Fruit fly (Drosophila melanogaster) whole organism, embryonic: ENCODE data around the gene CG15027.
A peak's percentile ranks its signal among the peaks of the same experiment; 100 is the strongest.

Experiments used
- ATbp ChIP-seq: fragments of 200-800 bp; sonication (Bioruptor generic); optimal IDR thresholded peaks from 2 replicates; lab custom pipeline; 2017; ENCODE audit warnings: missing biosample characterization, mild to moderate bottlenecking, missing genetic modification characterization, missing genetic modification reagents
- Aef1 ChIP-seq: fragments of 200-800 bp; sonication (Bioruptor generic); IDR thresholded peaks from 3 replicates; pipeline ENCODE4 v1.3.6; 2022; ENCODE audit warnings: missing biosample characterization, missing genetic modification characterization
- B-H2 ChIP-seq: fragments of 200-800 bp; sonication (Bioruptor generic); optimal IDR thresholded peaks from 2 replicates; lab custom pipeline; 2018; ENCODE audit warnings: missing biosample characterization, mild to moderate bottlenecking, missing genetic modification characterization
- CG10147 ChIP-seq: fragments of 200-800 bp; sonication (Bioruptor generic); optimal IDR thresholded peaks from 2 replicates; lab custom pipeline; 2019; ENCODE audit warnings: missing biosample characterization, mild to moderate bottlenecking, missing genetic modification characterization, moderate library complexity
- CG11723 ChIP-seq: fragments of 200-800 bp; sonication (Bioruptor generic); optimal IDR thresholded peaks from 2 replicates; lab custom pipeline; 2017; ENCODE audit warnings: missing biosample characterization, mild to moderate bottlenecking, missing genetic modification characterization
- CG15479 ChIP-seq: fragments of 200-800 bp; sonication (Bioruptor generic); optimal IDR thresholded peaks from 3 replicates; lab custom pipeline; 2019; ENCODE audit warnings: missing biosample characterization, mild to moderate bottlenecking, missing genetic modification characterization, moderate library complexity
- CG17385 ChIP-seq: fragments of 200-800 bp; sonication (Bioruptor generic); optimal IDR thresholded peaks from 3 replicates; lab custom pipeline; 2018; ENCODE audit warnings: missing biosample characterization, mild to moderate bottlenecking, missing genetic modification characterization
- CG1792 ChIP-seq: fragments of 200-800 bp; sonication (Bioruptor generic); optimal IDR thresholded peaks from 2 replicates; lab custom pipeline; 2016; ENCODE audit warnings: missing biosample characterization, missing genetic modification characterization
- CG31224 ChIP-seq: fragments of 200-800 bp; sonication (Bioruptor generic); IDR thresholded peaks from 2 replicates; pipeline ENCODE4 v1.3.6; 2022; ENCODE audit warnings: missing biosample characterization, missing genetic modification characterization
- CG31388 ChIP-seq: fragments of 200-800 bp; sonication (Bioruptor generic); optimal IDR thresholded peaks from 2 replicates; lab custom pipeline; 2016; ENCODE audit warnings: missing biosample characterization, missing genetic modification characterization
- CG32532 ChIP-seq: fragments of 200-800 bp; sonication (Bioruptor generic); IDR thresholded peaks from 2 replicates; pipeline ENCODE4 v1.3.6; 2022; ENCODE audit warnings: missing biosample characterization, missing genetic modification characterization
- CG33213 ChIP-seq: fragments of 200-800 bp; sonication (Bioruptor generic); optimal IDR thresholded peaks from 3 replicates; lab custom pipeline; 2016; ENCODE audit warnings: missing biosample characterization, missing genetic modification characterization
- CG3726 ChIP-seq: fragments of 200-800 bp; sonication (Bioruptor generic); IDR thresholded peaks from 3 replicates; pipeline ENCODE4, ENCODE4 v1.3.6; 2022; ENCODE audit warnings: missing biosample characterization, missing genetic modification characterization
- CG4707 ChIP-seq: fragments of 200-800 bp; sonication (Bioruptor generic); optimal IDR thresholded peaks from 2 replicates; lab custom pipeline; 2018; ENCODE audit warnings: missing biosample characterization, mild to moderate bottlenecking, missing genetic modification characterization, moderate library complexity
- CG4730 ChIP-seq: fragments of 200-800 bp; sonication (Bioruptor generic); IDR thresholded peaks from 2 replicates; pipeline ENCODE4 v1.3.6; 2022; ENCODE audit warnings: missing biosample characterization, missing genetic modification characterization
- CG6689 ChIP-seq: fragments of 200-800 bp; sonication (Bioruptor generic); IDR thresholded peaks from 2 replicates; pipeline ENCODE4 v1.3.6; 2022; ENCODE audit warnings: missing biosample characterization, missing genetic modification characterization
- CG6854 ChIP-seq: fragments of 200-800 bp; sonication (Bioruptor generic); optimal IDR thresholded peaks from 3 replicates; lab custom pipeline; 2017; ENCODE audit warnings: missing biosample characterization, mild to moderate bottlenecking, missing genetic modification characterization
- CG7963 ChIP-seq: fragments of 200-800 bp; sonication (Bioruptor generic); IDR thresholded peaks from 3 replicates; pipeline ENCODE4 v1.3.6; 2022; ENCODE audit warnings: missing biosample characterization, missing genetic modification characterization; ENCODE audit not compliant: partially characterized antibody
- CG8089 ChIP-seq: fragments of 200-800 bp; sonication (Bioruptor generic); optimal IDR thresholded peaks from 3 replicates; lab custom pipeline; 2016; ENCODE audit warnings: missing biosample characterization, missing genetic modification characterization
- CG8944 ChIP-seq: fragments of 200-800 bp; sonication (Bioruptor generic); optimal IDR thresholded peaks from 3 replicates; lab custom pipeline; 2016; ENCODE audit warnings: missing biosample characterization, missing genetic modification characterization
- Camta ChIP-seq: fragments of 200-800 bp; sonication (Bioruptor generic); optimal IDR thresholded peaks from 2 replicates; lab custom pipeline; 2016; ENCODE audit warnings: missing biosample characterization, missing genetic modification characterization
- Chrac-16 ChIP-seq: fragments of 200-800 bp; sonication (Bioruptor generic); optimal IDR thresholded peaks from 3 replicates; lab custom pipeline; 2016; ENCODE audit warnings: missing biosample characterization, missing genetic modification characterization
- Dek ChIP-seq: fragments of 200-800 bp; sonication (Bioruptor generic); optimal IDR thresholded peaks from 3 replicates; lab custom pipeline; 2019; ENCODE audit warnings: missing biosample characterization, mild to moderate bottlenecking, missing genetic modification characterization, moderate library complexity
- Fer3 ChIP-seq: fragments of 200-800 bp; sonication (Bioruptor generic); optimal IDR thresholded peaks from 2 replicates; lab custom pipeline; 2018; ENCODE audit warnings: missing biosample characterization, mild to moderate bottlenecking, missing genetic modification characterization, moderate library complexity
- Hr78 ChIP-seq, 2 experiments: fragments of 200-800 bp in 1 of 2; fragments of >200 bp in 1 of 2; sonication (Bioruptor generic) in 1 of 2; optimal IDR thresholded peaks; 2 replicates each; lab custom pipeline; 2017 to 2019; ENCODE audit warnings: missing biosample characterization in 2 of 2, missing genetic modification characterization in 2 of 2, mild to moderate bottlenecking in 1 of 2, moderate library complexity in 1 of 2
- Kr ChIP-seq: fragments of 200-800 bp; sonication (Bioruptor generic); optimal IDR thresholded peaks from 2 replicates; lab custom pipeline; 2017; ENCODE audit warnings: missing biosample characterization, mild to moderate bottlenecking, missing genetic modification characterization
- Lpt ChIP-seq: fragments of >200 bp; optimal IDR thresholded peaks from 2 replicates; lab custom pipeline; 2018; ENCODE audit warnings: missing biosample characterization, missing genetic modification characterization
- MESR4 ChIP-seq: fragments of 200-800 bp; sonication (Bioruptor generic); optimal IDR thresholded peaks from 2 replicates; lab custom pipeline; 2018; ENCODE audit warnings: missing biosample characterization, mild to moderate bottlenecking, missing genetic modification characterization, moderate library complexity
- Max ChIP-seq: fragments of 200-800 bp; sonication (Bioruptor generic); optimal IDR thresholded peaks from 2 replicates; lab custom pipeline; 2016; ENCODE audit warnings: missing biosample characterization, mild to moderate bottlenecking, missing genetic modification characterization
- Rx ChIP-seq: fragments of 200-800 bp; sonication (Bioruptor generic); IDR thresholded peaks from 2 replicates; pipeline ENCODE4 v1.3.6; 2022; ENCODE audit warnings: missing biosample characterization, missing genetic modification characterization
- Stat92E ChIP-seq, 3 experiments: fragments of >200 bp in 2 of 3; fragments of 200-800 bp in 1 of 3; sonication (Bioruptor generic) in 1 of 3; optimal IDR thresholded peaks; 2 replicates each; lab custom pipeline; 2017 to 2019; ENCODE audit warnings: missing biosample characterization in 3 of 3, missing genetic modification characterization in 3 of 3, mild to moderate bottlenecking in 1 of 3, moderate library complexity in 1 of 3
- Trl ChIP-seq, 3 experiments: fragments of >200 bp in 2 of 3; fragments of 200-800 bp in 1 of 3; sonication (Bioruptor generic) in 1 of 3; optimal IDR thresholded peaks; 2 replicates in 1 of 3; 3 replicates in 2 of 3; lab custom pipeline; 2016 to 2017; ENCODE audit warnings: missing biosample characterization in 1 of 3, missing genetic modification characterization in 1 of 3
- Vsx1 ChIP-seq: fragments of 200-800 bp; sonication (Bioruptor generic); optimal IDR thresholded peaks from 2 replicates; lab custom pipeline; 2017; ENCODE audit warnings: missing biosample characterization, mild to moderate bottlenecking, missing genetic modification characterization, missing genetic modification reagents
- ara ChIP-seq: fragments of 200-800 bp; sonication (Bioruptor generic); IDR thresholded peaks from 2 replicates; pipeline ENCODE4 v1.3.6; 2022; ENCODE audit warnings: missing biosample characterization, missing genetic modification characterization
- ase ChIP-seq: fragments of 200-800 bp; sonication (Bioruptor generic); IDR thresholded peaks from 3 replicates; pipeline ENCODE4 v1.3.6; 2022; ENCODE audit warnings: missing biosample characterization, missing genetic modification characterization
- bsh ChIP-seq, 2 experiments: fragments of 200-800 bp; sonication (Bioruptor generic); optimal IDR thresholded peaks; 2 replicates each; lab custom pipeline; 2017 to 2018; ENCODE audit warnings: mild to moderate bottlenecking in 2 of 2, missing biosample characterization in 2 of 2, missing genetic modification characterization in 2 of 2, moderate library complexity in 1 of 2
- cas ChIP-seq: fragments of 200-800 bp; sonication (Bioruptor generic); IDR thresholded peaks from 2 replicates; pipeline ENCODE4 v1.3.6; 2022; ENCODE audit warnings: missing biosample characterization, missing genetic modification characterization
- ems ChIP-seq: fragments of 200-800 bp; sonication (Bioruptor generic); optimal IDR thresholded peaks from 3 replicates; lab custom pipeline; 2016; ENCODE audit warnings: missing biosample characterization, missing genetic modification characterization
- gce ChIP-seq: fragments of 200-800 bp; sonication (Bioruptor generic); IDR thresholded peaks from 3 replicates; pipeline ENCODE4 v1.3.6; 2022; ENCODE audit warnings: missing biosample characterization, missing genetic modification characterization
- her ChIP-seq: fragments of 200-800 bp; sonication (Bioruptor generic); optimal IDR thresholded peaks from 2 replicates; lab custom pipeline; 2016; ENCODE audit warnings: missing biosample characterization, missing genetic modification characterization
- kah ChIP-seq: fragments of 200-800 bp; sonication (Bioruptor generic); optimal IDR thresholded peaks from 2 replicates; lab custom pipeline; 2018; ENCODE audit warnings: missing biosample characterization, mild to moderate bottlenecking, missing genetic modification characterization
- lmd ChIP-seq: fragments of 200-800 bp; sonication (Bioruptor generic); IDR thresholded peaks from 2 replicates; pipeline ENCODE4 v1.3.6; 2022; ENCODE audit warnings: missing biosample characterization, missing genetic modification characterization
- org-1 ChIP-seq: fragments of 200-800 bp; sonication (Bioruptor generic); optimal IDR thresholded peaks from 2 replicates; lab custom pipeline; 2017; ENCODE audit warnings: missing biosample characterization, missing genetic modification characterization
- pan ChIP-seq, 4 experiments: fragments of >200 bp in 3 of 4; fragments of 200-800 bp in 1 of 4; sonication (Bioruptor generic) in 1 of 4; optimal IDR thresholded peaks in 3 of 4; IDR thresholded peaks in 1 of 4; 2 replicates each; pipeline versions ENCODE4 v1.3.6 to Lab custom; 2017 to 2022; ENCODE audit warnings: missing biosample characterization in 2 of 4, missing genetic modification characterization in 2 of 4, mixed read lengths in 1 of 4
- sens-2 ChIP-seq: fragments of 200-800 bp; sonication (Bioruptor generic); IDR thresholded peaks from 2 replicates; pipeline ENCODE4 v1.3.6; 2022; ENCODE audit warnings: missing biosample characterization, missing genetic modification characterization
- stc ChIP-seq: fragments of 200-800 bp; sonication (Bioruptor generic); IDR thresholded peaks from 2 replicates; pipeline ENCODE4 v1.3.6; 2022; ENCODE audit warnings: missing biosample characterization, missing genetic modification characterization
- yki ChIP-seq: fragments of >200 bp; optimal IDR thresholded peaks from 3 replicates; lab custom pipeline; 2018
- z ChIP-seq: fragments of 200-800 bp; sonication (Bioruptor generic); IDR thresholded peaks from 3 replicates; pipeline ENCODE4 v1.3.6; 2022; ENCODE audit warnings: missing biosample characterization, missing genetic modification characterization

The CG15027 gene

DNA sequence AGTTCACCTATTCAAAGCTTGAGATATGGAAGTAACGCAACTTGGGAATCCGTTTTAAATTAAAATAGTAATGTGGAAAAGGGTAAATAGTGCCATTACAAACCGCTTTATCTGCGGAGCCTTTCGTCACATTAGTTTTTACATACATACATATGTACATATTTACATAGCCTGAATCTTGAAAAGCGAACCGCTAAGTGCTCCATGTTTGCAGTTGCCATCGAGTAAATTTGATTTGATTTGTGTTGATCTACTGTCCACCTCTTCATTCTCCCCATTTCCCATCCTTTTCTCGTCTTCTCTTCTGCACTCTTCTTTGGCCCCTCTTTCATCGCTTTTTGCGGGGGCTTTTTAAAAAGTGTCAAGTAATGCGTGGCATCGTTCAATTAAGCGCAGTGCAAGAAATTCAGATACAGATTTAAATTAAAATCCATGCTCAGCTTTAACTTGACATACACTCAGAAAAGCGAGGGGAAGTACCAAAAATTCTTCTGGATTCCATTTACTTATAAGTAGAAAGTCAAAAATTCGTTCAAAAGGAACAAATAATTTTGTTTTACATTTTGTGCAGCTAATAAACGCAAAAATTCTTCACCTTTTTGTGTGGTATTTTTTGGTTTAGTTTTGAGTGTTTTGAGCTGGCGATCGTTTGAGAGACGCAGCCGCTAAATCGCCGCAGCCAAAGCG, 42.5 kb downstream of the CG15027 start (continued):
- TF ChIP-seq lmd (GFP tag; lab: Robert Waterston, UW), result no peak
- peak; percentile 90 for TF ChIP-seq gce
- TF ChIP-seq Hr78 (GFP tag; optimal IDR thresholded peaks at IDR 0.05; lab: Kevin White, UChicago), result peak in 1 of 2 experiments; percentile 52
- peak; percentile 91 for TF ChIP-seq CG33213
- no peak for TF ChIP-seq Stat92E (GFP tag; optimal IDR thresholded peaks at IDR 0.05; lab: Kevin White, UChicago)
- TF ChIP-seq CG1792, result peak; percentile 94
- no peak for TF ChIP-seq CG15479 (GFP tag; lab: Kevin White, UChicago)
- TF ChIP-seq CG4707, result peak; percentile 93
- no peak for TF ChIP-seq cas (GFP tag; lab: Robert Waterston, UW)
- TF ChIP-seq MESR4 (GFP tag; lab: Kevin White, UChicago), result peak; percentile 14
- peak; percentile 75 for TF ChIP-seq Max (GFP tag; lab: Kevin White, UChicago)
- 0 out of 3 replicates have a peak, but pooled peaks have one; percentile 30 for TF ChIP-seq CG3726 (GFP tag; lab: Robert Waterston, UW)
- peak; percentile 85 for TF ChIP-seq CG11723 (GFP tag; lab: Kevin White, UChicago)
- 0 out of 2 replicates have a peak, but pooled peaks have one; percentile 12 for TF ChIP-seq CG4730 (GFP tag; lab: Robert Waterston, UW)
- peak; percentile 63; the same call in 2 of the 3 replicates for TF ChIP-seq ase (GFP tag; lab: Robert Waterston, UW)
- peak; percentile 87 for TF ChIP-seq stc
- peak; percentile 93 for TF ChIP-seq Vsx1
- no peak; the same call in 2 of the 3 replicates for TF ChIP-seq Aef1
- no peak for TF ChIP-seq Trl (optimal IDR thresholded peaks at IDR 0.05; lab: Kevin White, UChicago)
- peak; percentile 86 for TF ChIP-seq Trl (GFP tag; optimal IDR thresholded peaks at IDR 0.05; lab: Kevin White, UChicago)
- TF ChIP-seq Rx, result 0 out of 2 replicates have a peak, but pooled peaks have one; percentile 41
- TF ChIP-seq ara (GFP tag; lab: Robert Waterston, UW), result peak; percentile 81
- peak; percentile 77 for TF ChIP-seq kah (GFP tag; lab: Kevin White, UChicago)
- no peak for TF ChIP-seq Chrac-16 (GFP tag; lab: Kevin White, UChicago)
- peak; percentile 89 for TF ChIP-seq Camta
- peak; percentile 14 to 88 for TF ChIP-seq bsh (GFP tag; optimal IDR thresholded peaks at IDR 0.05; lab: Kevin White, UChicago)
- no peak for TF ChIP-seq yki
- TF ChIP-seq CG8944 (GFP tag; lab: Kevin White, UChicago), result peak; percentile 81
- TF ChIP-seq CG7963 (GFP tag; lab: Robert Waterston, UW), result no peak
- TF ChIP-seq pan (optimal IDR thresholded peaks at IDR 0.05; lab: Kevin White, UChicago), result no peak
- peak in 1 of 2 experiments; percentile 83 for TF ChIP-seq pan (GFP tag; optimal IDR thresholded peaks at IDR 0.05 in 1 of 2, IDR thresholded peaks at IDR 0.05 in 1 of 2)
- peak; percentile 18; the same call in 1 of the 2 replicates for TF ChIP-seq CG31224
- peak; percentile 84 for TF ChIP-seq Fer3 (tag; lab: Kevin White, UChicago)
- TF ChIP-seq her (GFP tag; lab: Kevin White, UChicago), result peak; percentile 21
- no peak for TF ChIP-seq Lpt (GFP tag; lab: Kevin White, UChicago)
- TF ChIP-seq z (GFP tag; lab: Robert Waterston, UW), result peak; percentile 8; the same call in 1 of the 3 replicates
- peak; percentile 52 for TF ChIP-seq Dek (tag; lab: Kevin White, UChicago)
- peak; percentile 26; the same call in 1 of the 2 replicates for TF ChIP-seq CG6689 (GFP tag; lab: Robert Waterston, UW)
- TF ChIP-seq CG32532 (GFP tag; lab: Robert Waterston, UW), result peak; percentile 12
- TF ChIP-seq CG31388 (GFP tag; lab: Kevin White, UChicago), result no peak
- TF ChIP-seq B-H2 (GFP tag; lab: Kevin White, UChicago), result peak; percentile 40
- TF ChIP-seq Kr (GFP tag; lab: Kevin White, UChicago), result peak; percentile 45
- peak; percentile 5 for TF ChIP-seq CG10147
- peak; percentile 67 for TF ChIP-seq CG6854 (GFP tag; lab: Kevin White, UChicago)
- TF ChIP-seq CG17385 (GFP tag; lab: Kevin White, UChicago), result peak; percentile 79
- TF ChIP-seq org-1 (GFP tag; lab: Kevin White, UChicago), result peak; percentile 85
- TF ChIP-seq sens-2, result 0 out of 2 replicates have a peak, but pooled peaks have one; percentile 20
- peak; percentile 89 for TF ChIP-seq CG8089 (GFP tag; lab: Kevin White, UChicago)
- peak; percentile 99 for TF ChIP-seq ATbp (GFP tag; lab: Kevin White, UChicago)
- TF ChIP-seq ems (GFP tag; lab: Kevin White, UChicago), result peak; percentile 52
